Worm (Caenorhabditis elegans) whole organism, early embryonic: ENCODE data around the gene nduv-2.

Experiments used
- B0310.2 ChIP-seq: sonication (generic microtip); optimal IDR thresholded peaks from 2 replicates; lab custom pipeline; 2016; ENCODE audit warnings: mild to moderate bottlenecking, missing genetic modification characterization, missing compliant biosample characterization
- F13C5.2 ChIP-seq: sonication (generic microtip); optimal IDR thresholded peaks from 2 replicates; lab custom pipeline; 2017; ENCODE audit warnings: mild to moderate bottlenecking, missing genetic modification characterization, inconsistent platforms, missing compliant biosample characterization
- aly-1 ChIP-seq: sonication (generic microtip); optimal IDR thresholded peaks from 2 replicates; lab custom pipeline; 2016; ENCODE audit warnings: missing genetic modification characterization, missing compliant biosample characterization
- ama-1 ChIP-seq: fragments of 150-350 bp; optimal IDR thresholded peaks from 2 replicates; lab custom pipeline; 2014
- ceh-13 ChIP-seq: fragments of 200-800 bp; sonication (Bioruptor generic); optimal IDR thresholded peaks from 2 replicates; lab custom pipeline; 2018; ENCODE audit warnings: mild to moderate bottlenecking, missing genetic modification characterization, missing compliant biosample characterization
- ceh-36 ChIP-seq: sonication (generic microtip); optimal IDR thresholded peaks from 2 replicates; lab custom pipeline; 2016; ENCODE audit warnings: missing genetic modification characterization, inconsistent platforms, missing compliant biosample characterization
- ets-7 ChIP-seq: sonication (generic microtip); optimal IDR thresholded peaks from 2 replicates; lab custom pipeline; 2016; ENCODE audit warnings: missing genotype, missing genetic modification characterization, missing compliant biosample characterization
- flt-1 ChIP-seq: fragments of 200-800 bp; sonication (Bioruptor generic); IDR thresholded peaks from 2 replicates; pipeline ENCODE4 v1.3.6; 2022; ENCODE audit warnings: missing genetic modification characterization, missing compliant biosample characterization
- hmbx-1 ChIP-seq: sonication (generic microtip); optimal IDR thresholded peaks from 2 replicates; lab custom pipeline; 2016; ENCODE audit warnings: mild to moderate bottlenecking, missing genetic modification characterization, missing compliant biosample characterization
- hmg-4 ChIP-seq: fragments of 200-800 bp; sonication (Bioruptor generic); optimal IDR thresholded peaks from 2 replicates; lab custom pipeline; 2018; ENCODE audit warnings: mild to moderate bottlenecking, missing genetic modification characterization, missing compliant biosample characterization
- hnd-1 ChIP-seq: sonication (generic microtip); optimal IDR thresholded peaks from 2 replicates; lab custom pipeline; 2016; ENCODE audit warnings: missing genetic modification characterization, missing compliant biosample characterization
- pes-1 ChIP-seq: fragments of 200-800 bp; sonication (Bioruptor generic); IDR thresholded peaks from 2 replicates; pipeline ENCODE4 v1.3.6; 2022; ENCODE audit warnings: missing genetic modification reagents, missing genetic modification characterization, missing compliant biosample characterization
- scrt-1 ChIP-seq: fragments of 200-800 bp; sonication (Bioruptor generic); IDR thresholded peaks from 2 replicates; pipeline ENCODE4 v1.3.6; 2022; ENCODE audit warnings: missing genetic modification characterization, missing compliant biosample characterization
- sea-1 ChIP-seq: fragments of 200-800 bp; sonication (Bioruptor generic); conservative IDR thresholded peaks from 2 replicates; pipeline ENCODE4 v1.3.6; 2022; ENCODE audit warnings: missing genetic modification characterization, missing compliant biosample characterization
- tbx-11 ChIP-seq: fragments of 200-800 bp; sonication (Bioruptor generic); IDR thresholded peaks from 2 replicates; pipeline ENCODE4 v1.3.6; 2022; ENCODE audit warnings: missing genetic modification characterization, missing compliant biosample characterization
- tbx-37 ChIP-seq: fragments of 200-800 bp; sonication (Bioruptor generic); conservative IDR thresholded peaks from 2 replicates; pipeline ENCODE4 v1.3.6; 2022; ENCODE audit warnings: missing genetic modification reagents, missing genetic modification characterization, missing compliant biosample characterization
- tra-4 ChIP-seq: sonication (generic microtip); optimal IDR thresholded peaks from 2 replicates; lab custom pipeline; 2017; ENCODE audit warnings: missing genetic modification characterization, missing compliant biosample characterization

The nduv-2 gene

ce11 chrV:13660660-13661325, 35.4 kb upstream of the nduv-2 start, which contains the start of gene letm-1:
Gene letm-1 (plus strand): TSS chrV:13661257.
- TF ChIP-seq scrt-1 (GFP tag; lab: Robert Waterston, UW) = no peak
- no peak for TF ChIP-seq tra-4
- TF ChIP-seq hmg-4 (GFP tag; lab: Kevin White, UChicago) = no peak
- TF ChIP-seq F13C5.2 = no peak
- TF ChIP-seq ceh-13 = no peak
- no peak for TF ChIP-seq tbx-37 (GFP tag; lab: Robert Waterston, UW)

DNA sequence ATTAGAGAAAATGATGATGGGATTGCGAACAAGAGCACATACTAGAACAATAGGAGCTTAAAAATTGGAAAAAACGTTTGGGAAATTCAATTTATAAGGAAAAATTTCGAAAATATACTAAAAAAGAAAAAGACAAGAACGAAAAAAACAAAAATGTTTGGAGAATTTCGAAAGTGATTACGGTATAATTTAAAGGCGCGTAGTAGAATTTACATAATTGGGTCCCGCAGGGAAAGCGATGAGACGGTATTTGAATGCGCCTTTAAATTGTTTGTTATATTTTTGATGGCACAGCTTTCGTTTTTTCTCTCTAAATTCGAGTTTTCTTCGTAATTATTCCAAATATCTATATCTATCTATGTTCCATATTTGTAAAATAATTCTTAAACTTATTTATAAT, 34.7 kb upstream of the nduv-2 start:
- TF ChIP-seq sea-1 (GFP tag; lab: Robert Waterston, UW) (no peak), ceh-36 (tag; lab: Kevin White, UChicago) (no peak), aly-1 (tag; lab: Kevin White, UChicago) (no peak), B0310.2 (tag; lab: Kevin White, UChicago) (no peak), scrt-1 (GFP tag; lab: Robert Waterston, UW) (no peak), ceh-13 (no peak), ama-1 (lab: Kevin White, UChicago) (no peak)

DNA sequence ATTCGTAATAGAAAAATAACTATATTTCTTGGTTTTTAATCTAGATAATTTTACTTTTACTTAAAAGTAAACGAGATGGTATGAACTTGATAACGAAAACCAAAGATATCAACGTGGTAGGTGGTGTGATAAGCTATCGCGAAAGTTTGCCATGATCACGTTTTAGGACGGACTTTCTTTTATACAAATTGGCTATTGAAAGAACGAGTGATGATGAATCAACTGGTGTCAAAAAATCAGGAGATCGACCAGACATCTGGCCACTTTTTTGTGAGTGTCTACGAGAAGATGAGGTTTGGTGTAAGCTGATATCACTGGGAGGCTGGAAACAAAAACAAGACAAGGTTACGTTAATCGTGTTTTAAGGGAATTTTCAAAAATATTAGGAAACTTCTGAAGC, 33.9 kb upstream of the nduv-2 start:
- TF ChIP-seq ceh-13 = no peak
- TF ChIP-seq B0310.2 (tag; lab: Kevin White, UChicago) = no peak
- no peak for TF ChIP-seq aly-1 (tag; lab: Kevin White, UChicago)
- TF ChIP-seq hmg-4 (GFP tag; lab: Kevin White, UChicago) = no peak
- no peak for TF ChIP-seq F13C5.2
- TF ChIP-seq ama-1 (lab: Kevin White, UChicago) = no peak
- TF ChIP-seq tbx-11 (GFP tag; lab: Robert Waterston, UW) = no peak
- no peak for TF ChIP-seq hnd-1 (tag; lab: Kevin White, UChicago)
- TF ChIP-seq pes-1 (GFP tag; lab: Robert Waterston, UW) = no peak
- TF ChIP-seq ceh-36 (tag; lab: Kevin White, UChicago) = no peak
- TF ChIP-seq flt-1 (GFP tag; lab: Robert Waterston, UW) = no peak
- no peak for TF ChIP-seq sea-1 (GFP tag; lab: Robert Waterston, UW)
- no peak for TF ChIP-seq tra-4
- TF ChIP-seq ets-7 (tag; lab: Kevin White, UChicago) = no peak
- no peak for TF ChIP-seq tbx-37 (GFP tag; lab: Robert Waterston, UW)
- no peak for TF ChIP-seq scrt-1 (GFP tag; lab: Robert Waterston, UW)
- TF ChIP-seq hmbx-1 (tag; lab: Kevin White, UChicago) = no peak

DNA sequence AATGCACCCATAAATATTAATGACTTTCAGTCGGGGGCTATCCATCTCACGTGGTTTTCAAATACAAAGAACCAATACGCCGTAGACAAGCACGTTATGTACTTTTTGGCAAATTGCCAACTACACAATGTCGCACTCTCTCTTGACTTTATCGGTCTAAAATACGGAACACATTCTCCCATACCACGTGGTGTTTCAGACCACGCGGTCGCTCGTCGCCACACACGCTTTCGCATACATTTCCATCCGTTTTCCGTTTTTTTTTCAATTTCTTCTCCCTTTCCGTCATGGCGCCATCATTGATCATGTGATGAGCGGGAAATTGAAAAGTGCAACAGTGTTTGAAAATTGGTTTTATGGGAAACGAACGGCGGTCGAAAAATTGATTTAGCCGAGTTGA, 33.2 kb upstream of the nduv-2 start:
- TF ChIP-seq hmg-4 (GFP tag; lab: Kevin White, UChicago) (no peak), flt-1 (GFP tag; lab: Robert Waterston, UW) (no peak), scrt-1 (GFP tag; lab: Robert Waterston, UW) (no peak), hnd-1 (tag; lab: Kevin White, UChicago) (no peak), ama-1 (lab: Kevin White, UChicago) (no peak), tra-4 (no peak), pes-1 (GFP tag; lab: Robert Waterston, UW) (no peak)

- TF ChIP-seq ceh-36 (tag; lab: Kevin White, UChicago) = no peak
- TF ChIP-seq B0310.2 (tag; lab: Kevin White, UChicago) = no peak
- TF ChIP-seq ama-1 (lab: Kevin White, UChicago) = no peak
- TF ChIP-seq scrt-1 (GFP tag; lab: Robert Waterston, UW) = no peak
- no peak for TF ChIP-seq hmbx-1 (tag; lab: Kevin White, UChicago)
- TF ChIP-seq aly-1 (tag; lab: Kevin White, UChicago) = no peak
- TF ChIP-seq pes-1 (GFP tag; lab: Robert Waterston, UW) = no peak
Measured at ce11 chrV:13657841-13658338, 32.5 kb upstream of the nduv-2 start.

DNA sequence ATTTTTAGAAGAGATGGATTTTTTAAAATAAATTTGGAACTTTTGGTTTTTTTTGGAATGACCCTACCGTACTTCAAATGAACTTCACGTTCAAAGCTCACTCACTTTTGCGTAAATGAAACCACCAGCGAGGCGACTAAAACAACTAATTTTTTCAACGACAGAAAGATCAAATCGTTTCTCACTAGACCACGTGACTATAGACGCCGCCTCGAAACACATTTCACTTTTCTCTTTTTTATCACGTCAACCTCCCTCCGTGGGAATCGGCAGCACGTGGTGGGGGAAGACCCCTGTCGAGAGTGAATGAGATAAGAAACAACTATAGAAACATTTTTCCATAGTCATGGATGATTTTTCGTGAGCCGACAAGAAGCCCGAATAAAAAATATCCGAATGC, 31.9 kb upstream of the nduv-2 start:
- TF ChIP-seq scrt-1 (GFP tag; lab: Robert Waterston, UW) (no peak), hmg-4 (GFP tag; lab: Kevin White, UChicago) (no peak), aly-1 (tag; lab: Kevin White, UChicago) (no peak), flt-1 (GFP tag; lab: Robert Waterston, UW) (no peak)

DNA sequence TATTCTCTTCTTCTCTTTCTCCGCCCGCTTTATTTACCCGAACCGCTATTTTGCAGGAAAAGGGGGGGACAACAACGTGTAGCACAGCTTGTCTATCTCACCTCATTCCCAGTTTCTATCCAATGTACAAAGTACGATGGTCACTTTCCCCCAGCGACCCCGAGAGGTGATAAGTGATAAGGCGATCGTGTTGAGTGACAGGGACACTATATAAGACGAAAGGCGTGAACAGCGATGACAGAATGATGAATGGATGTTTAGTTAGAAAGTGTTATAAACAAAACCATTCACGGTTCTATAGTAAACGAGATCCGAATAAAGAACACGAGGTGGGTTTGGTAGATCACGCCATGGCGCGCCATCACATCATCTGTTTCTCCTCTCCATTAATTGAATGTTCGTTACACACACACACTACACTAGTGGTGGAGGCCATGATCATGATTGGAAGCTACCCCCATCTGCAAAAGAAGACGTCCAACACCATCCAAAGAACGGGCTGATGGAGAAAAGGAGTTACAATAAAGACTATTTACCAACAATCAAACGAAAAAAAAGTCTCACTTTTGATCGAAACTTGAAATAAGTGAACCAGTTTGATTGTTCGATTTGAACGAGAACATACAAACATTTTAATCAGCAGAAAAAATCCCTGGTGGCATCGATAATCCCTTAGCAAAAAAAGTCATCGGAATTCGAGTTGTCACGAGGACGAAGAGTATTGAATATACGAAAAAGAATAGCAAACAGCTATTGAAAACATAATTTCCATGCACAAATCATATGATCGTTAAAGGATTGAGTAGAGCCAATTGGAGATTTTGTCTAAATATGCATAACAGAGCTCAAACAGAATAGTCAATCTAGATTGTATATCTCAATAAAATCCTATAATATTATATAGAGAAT, 31.2 kb upstream of the nduv-2 start:
- no peak for TF ChIP-seq tbx-37 (GFP tag; lab: Robert Waterston, UW)
- no peak for TF ChIP-seq scrt-1 (GFP tag; lab: Robert Waterston, UW)
- TF ChIP-seq B0310.2 (tag; lab: Kevin White, UChicago) = no peak
- TF ChIP-seq pes-1 (GFP tag; lab: Robert Waterston, UW) = no peak
- TF ChIP-seq hnd-1 (tag; lab: Kevin White, UChicago) = no peak
- TF ChIP-seq hmbx-1 (tag; lab: Kevin White, UChicago) = no peak
- TF ChIP-seq tbx-11 (GFP tag; lab: Robert Waterston, UW) = no peak
- no peak for TF ChIP-seq ceh-13
- no peak for TF ChIP-seq sea-1 (GFP tag; lab: Robert Waterston, UW)
